Fruit fly (Drosophila melanogaster) whole organism, prepupa: ENCODE measurements around the gene slmo.

Experiments used
- Blimp-1 ChIP-seq: fragments of 200-800 bp; sonication (Bioruptor generic); optimal IDR thresholded peaks from 3 replicates; lab custom pipeline; 2017; ENCODE audit warnings: missing biosample characterization, missing genetic modification characterization, mild to moderate bottlenecking, moderate library complexity, missing genetic modification reagents
- CG11294 ChIP-seq: fragments of 200-800 bp; sonication (Bioruptor generic); IDR thresholded peaks from 2 replicates; pipeline ENCODE4 v1.3.6; 2022; ENCODE audit warnings: missing biosample characterization, missing genetic modification characterization
- CG11762 ChIP-seq: fragments of 200-800 bp; sonication (Bioruptor generic); optimal IDR thresholded peaks from 3 replicates; lab custom pipeline; 2016; ENCODE audit warnings: missing biosample characterization, missing genetic modification characterization; ENCODE audit not compliant: insufficient read depth
- CG11902 ChIP-seq: fragments of 200-800 bp; sonication (Bioruptor generic); optimal IDR thresholded peaks from 3 replicates; lab custom pipeline; 2016; ENCODE audit warnings: missing biosample characterization, missing genetic modification characterization
- CG15336 ChIP-seq: fragments of 200-800 bp; sonication (Bioruptor generic); IDR thresholded peaks from 2 replicates; pipeline ENCODE4 v1.3.6; 2022; ENCODE audit warnings: missing biosample characterization, missing genetic modification characterization
- CG1621 ChIP-seq: fragments of 200-800 bp; sonication (Bioruptor generic); optimal IDR thresholded peaks from 3 replicates; lab custom pipeline; 2018; ENCODE audit warnings: missing biosample characterization, mild to moderate bottlenecking, missing genetic modification characterization
- CG16779 ChIP-seq: fragments of 200-800 bp; sonication (Bioruptor generic); optimal IDR thresholded peaks from 3 replicates; lab custom pipeline; 2017; ENCODE audit warnings: missing biosample characterization, mild to moderate bottlenecking, missing genetic modification characterization
- CG31627 ChIP-seq: fragments of 200-800 bp; sonication (Bioruptor generic); optimal IDR thresholded peaks from 3 replicates; lab custom pipeline; 2016; ENCODE audit warnings: missing biosample characterization, missing genetic modification characterization
- CG34406 ChIP-seq: fragments of 200-800 bp; sonication (Bioruptor generic); optimal IDR thresholded peaks from 3 replicates; lab custom pipeline; 2016; ENCODE audit warnings: missing biosample characterization, missing genetic modification characterization
- CG3919 ChIP-seq: fragments of 200-800 bp; sonication (Bioruptor generic); optimal IDR thresholded peaks from 3 replicates; lab custom pipeline; 2016; ENCODE audit warnings: missing biosample characterization, missing genetic modification characterization
- CG4318 ChIP-seq: fragments of 200-800 bp; sonication (Bioruptor generic); optimal IDR thresholded peaks from 3 replicates; lab custom pipeline; 2017; ENCODE audit warnings: missing biosample characterization, mild to moderate bottlenecking, missing genetic modification characterization
- CG6792 ChIP-seq: fragments of 200-800 bp; sonication (Bioruptor generic); optimal IDR thresholded peaks from 3 replicates; lab custom pipeline; 2016; ENCODE audit warnings: missing biosample characterization, missing genetic modification characterization
- CG6854 ChIP-seq: fragments of 200-800 bp; sonication (Bioruptor generic); optimal IDR thresholded peaks from 2 replicates; lab custom pipeline; 2017; ENCODE audit warnings: missing biosample characterization, mild to moderate bottlenecking, missing genetic modification characterization
- Eip78C ChIP-seq: fragments of 200-800 bp; sonication (Bioruptor generic); peaks from one replicate; lab custom pipeline; 2016; ENCODE audit warnings: missing biosample characterization, missing genetic modification characterization
- Eip93F ChIP-seq: fragments of 200-800 bp; sonication (Bioruptor generic); optimal IDR thresholded peaks from 2 replicates; lab custom pipeline; 2016; ENCODE audit warnings: missing biosample characterization, mild to moderate bottlenecking, missing genetic modification characterization
- Ets21C ChIP-seq: fragments of 200-800 bp; sonication (Bioruptor generic); optimal IDR thresholded peaks from 3 replicates; lab custom pipeline; 2016; ENCODE audit warnings: missing biosample characterization, missing genetic modification characterization
- Lpt ChIP-seq: fragments of 200-800 bp; sonication (Bioruptor generic); optimal IDR thresholded peaks from 3 replicates; lab custom pipeline; 2016; ENCODE audit warnings: missing biosample characterization, missing genetic modification characterization
- Met ChIP-seq: fragments of 200-800 bp; sonication (Bioruptor generic); optimal IDR thresholded peaks from 3 replicates; lab custom pipeline; 2016; ENCODE audit warnings: missing biosample characterization, missing genetic modification characterization
- OdsH ChIP-seq: fragments of 200-800 bp; sonication (Bioruptor generic); optimal IDR thresholded peaks from 3 replicates; lab custom pipeline; 2016; ENCODE audit warnings: missing biosample characterization, missing genetic modification characterization
- Smox ChIP-seq: fragments of 200-800 bp; sonication (Bioruptor generic); optimal IDR thresholded peaks from 3 replicates; lab custom pipeline; 2016; ENCODE audit warnings: missing biosample characterization, missing genetic modification characterization
- Sox14 ChIP-seq: fragments of 200-800 bp; sonication (Bioruptor generic); optimal IDR thresholded peaks from 3 replicates; lab custom pipeline; 2016; ENCODE audit warnings: missing biosample characterization, missing genetic modification characterization
- Sox15 ChIP-seq: fragments of 200-800 bp; sonication (Bioruptor generic); optimal IDR thresholded peaks from 3 replicates; lab custom pipeline; 2016; ENCODE audit warnings: missing biosample characterization, missing genetic modification characterization
- acj6 ChIP-seq: fragments of 200-800 bp; sonication (Bioruptor generic); optimal IDR thresholded peaks from 3 replicates; lab custom pipeline; 2016; ENCODE audit warnings: missing biosample characterization, missing genetic modification characterization
- dsx ChIP-seq: fragments of 200-800 bp; optimal IDR thresholded peaks from 3 replicates; lab custom pipeline; 2019; ENCODE audit warnings: missing biosample characterization, mild to moderate bottlenecking, missing genetic modification characterization, moderate library complexity; ENCODE audit not compliant: poor library complexity, severe bottlenecking
- fd59A ChIP-seq: fragments of 200-800 bp; sonication (Bioruptor generic); optimal IDR thresholded peaks from 2 replicates; lab custom pipeline; 2017; ENCODE audit warnings: missing biosample characterization, mild to moderate bottlenecking, missing genetic modification characterization, missing genetic modification reagents
- fkh ChIP-seq: fragments of 200-800 bp; sonication (Bioruptor generic); optimal IDR thresholded peaks from 3 replicates; lab custom pipeline; 2017; ENCODE audit warnings: missing biosample characterization, mild to moderate bottlenecking, missing genetic modification characterization, moderate library complexity
- lz ChIP-seq: fragments of 200-800 bp; sonication (Bioruptor generic); optimal IDR thresholded peaks from 3 replicates; lab custom pipeline; 2016; ENCODE audit warnings: missing biosample characterization, missing genetic modification characterization
- spab ChIP-seq: fragments of 200-800 bp; sonication (Bioruptor generic); optimal IDR thresholded peaks from 2 replicates; lab custom pipeline; 2017; ENCODE audit warnings: missing biosample characterization, mild to moderate bottlenecking, missing genetic modification characterization, missing genetic modification reagents
- svp ChIP-seq: fragments of 200-800 bp; sonication (Bioruptor generic); peaks from one replicate; lab custom pipeline; 2016; ENCODE audit warnings: missing biosample characterization, missing genetic modification characterization
- topi ChIP-seq: fragments of 200-800 bp; sonication (Bioruptor generic); optimal IDR thresholded peaks from 3 replicates; lab custom pipeline; 2016; ENCODE audit warnings: missing biosample characterization, missing genetic modification characterization
- vri ChIP-seq: fragments of 200-800 bp; sonication (Bioruptor generic); optimal IDR thresholded peaks from 3 replicates; lab custom pipeline; 2016; ENCODE audit warnings: missing biosample characterization, mild to moderate bottlenecking, missing genetic modification characterization

Gene slmo

DNA sequence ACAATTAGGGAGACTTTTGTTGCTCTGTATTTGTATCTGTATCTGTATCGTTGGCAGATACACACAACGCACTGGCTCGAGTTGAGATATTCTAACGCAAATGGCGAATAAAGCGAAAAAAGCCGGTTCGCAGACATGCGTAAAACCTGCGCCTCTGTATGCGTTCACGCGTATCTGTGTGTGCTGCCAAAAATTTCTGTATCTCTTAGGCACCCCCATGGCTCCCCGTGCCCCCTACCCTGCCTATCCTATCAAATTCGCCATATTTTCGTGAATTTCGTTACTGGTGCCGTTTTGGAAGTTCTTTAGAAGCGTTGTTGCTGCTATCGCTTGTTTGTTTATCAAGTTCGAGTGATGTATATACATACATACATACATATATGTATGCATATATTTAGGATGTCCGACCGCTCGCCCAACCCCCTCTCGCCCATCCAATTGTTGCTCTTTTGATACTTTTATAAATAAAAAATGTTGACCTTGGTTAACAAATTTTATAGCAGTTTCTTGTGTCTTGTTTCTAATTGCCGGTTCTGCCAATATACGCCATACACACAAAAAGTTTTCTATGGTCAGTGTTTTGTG, 37.3 kb upstream of the slmo start:
- TF ChIP-seq Eip93F (GFP tag; lab: Kevin White, UChicago) (no peak), svp (GFP tag; lab: Kevin White, UChicago) (peak; percentile 69), CG6792 (GFP tag; lab: Kevin White, UChicago) (no peak), fkh (GFP tag; lab: Kevin White, UChicago) (peak; percentile 50), vri (GFP tag; lab: Kevin White, UChicago) (peak; percentile 68), CG11902 (GFP tag; lab: Kevin White, UChicago) (no peak)

DNA sequence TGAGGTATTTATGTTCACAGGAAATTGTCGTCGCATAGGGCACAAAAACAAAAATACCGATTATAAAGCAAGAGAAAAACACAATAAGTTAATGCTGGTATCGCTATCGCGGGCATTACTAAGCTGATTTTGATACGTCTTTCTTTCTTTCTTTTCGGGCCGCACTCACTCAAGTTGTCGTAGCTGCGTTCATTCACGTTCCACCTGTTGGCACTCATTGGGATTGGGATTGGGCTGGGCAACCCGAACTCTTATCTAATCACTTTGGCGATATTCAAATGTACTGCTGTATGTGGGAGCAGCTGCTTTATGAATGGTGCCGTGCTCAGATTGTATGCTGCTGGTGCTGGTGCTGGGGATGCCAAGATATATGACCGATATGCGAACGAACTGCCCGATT, 36.2 kb upstream of the slmo start:
- TF ChIP-seq lz (GFP tag; lab: Kevin White, UChicago) (no peak), svp (GFP tag; lab: Kevin White, UChicago) (peak; percentile 68), acj6 (GFP tag; lab: Kevin White, UChicago) (no peak), CG3919 (no peak), vri (GFP tag; lab: Kevin White, UChicago) (peak; percentile 6)

DNA sequence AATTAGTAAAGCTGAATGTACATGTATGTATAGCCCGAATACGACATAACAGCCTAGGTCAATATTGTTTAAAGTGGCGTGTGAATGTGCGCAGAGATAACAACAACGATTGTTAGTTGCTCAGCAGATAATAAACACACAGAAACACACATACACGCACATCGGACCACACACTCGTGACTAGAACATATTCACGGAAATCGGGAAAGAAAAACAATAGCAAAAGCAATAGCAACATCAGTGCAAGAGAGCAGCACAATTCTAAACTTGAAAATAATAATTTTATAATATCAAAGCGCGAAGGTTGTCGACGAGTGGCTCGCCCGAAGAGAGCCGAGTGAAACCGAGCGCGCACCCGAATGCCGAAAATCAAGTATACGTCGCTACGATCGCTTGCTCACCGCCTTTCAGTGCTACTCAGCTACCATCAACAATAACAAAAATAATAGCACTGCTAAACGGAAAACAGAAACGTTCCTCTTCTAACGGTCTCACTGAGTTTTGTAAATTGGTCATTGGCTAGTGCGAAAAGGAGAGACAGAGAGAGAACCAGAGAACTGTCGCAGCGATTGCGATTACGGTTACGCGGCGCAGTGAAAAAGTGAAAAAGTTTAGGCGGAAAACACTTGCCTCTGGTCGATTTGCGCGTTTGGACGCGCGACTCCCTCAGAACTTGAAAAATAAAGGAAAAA, 34.6 kb upstream of the slmo start:
- TF ChIP-seq CG4318 (GFP tag; lab: Kevin White, UChicago) (no peak), CG1621 (tag; lab: Kevin White, UChicago) (no peak), CG16779 (tag; lab: Kevin White, UChicago) (peak; percentile 39), fkh (GFP tag; lab: Kevin White, UChicago) (peak; percentile 94), Smox (no peak), OdsH (GFP tag; lab: Kevin White, UChicago) (no peak), CG15336 (GFP tag; lab: Robert Waterston, UW) (no peak), spab (GFP tag; lab: Kevin White, UChicago) (no peak), Lpt (GFP tag; lab: Kevin White, UChicago) (no peak), CG31627 (GFP tag; lab: Kevin White, UChicago) (no peak), vri (GFP tag; lab: Kevin White, UChicago) (peak; percentile 82), dsx (no peak), CG11294 (GFP tag; lab: Robert Waterston, UW) (no peak), Eip78C (GFP tag; lab: Kevin White, UChicago) (peak; percentile 59), Blimp-1 (GFP tag; lab: Kevin White, UChicago) (no peak), Ets21C (no peak), acj6 (GFP tag; lab: Kevin White, UChicago) (no peak), topi (GFP tag; lab: Kevin White, UChicago) (no peak), Sox15 (GFP tag; lab: Kevin White, UChicago) (no peak), svp (GFP tag; lab: Kevin White, UChicago) (peak; percentile 35), fd59A (GFP tag; lab: Kevin White, UChicago) (no peak), Eip93F (GFP tag; lab: Kevin White, UChicago) (no peak)

DNA sequence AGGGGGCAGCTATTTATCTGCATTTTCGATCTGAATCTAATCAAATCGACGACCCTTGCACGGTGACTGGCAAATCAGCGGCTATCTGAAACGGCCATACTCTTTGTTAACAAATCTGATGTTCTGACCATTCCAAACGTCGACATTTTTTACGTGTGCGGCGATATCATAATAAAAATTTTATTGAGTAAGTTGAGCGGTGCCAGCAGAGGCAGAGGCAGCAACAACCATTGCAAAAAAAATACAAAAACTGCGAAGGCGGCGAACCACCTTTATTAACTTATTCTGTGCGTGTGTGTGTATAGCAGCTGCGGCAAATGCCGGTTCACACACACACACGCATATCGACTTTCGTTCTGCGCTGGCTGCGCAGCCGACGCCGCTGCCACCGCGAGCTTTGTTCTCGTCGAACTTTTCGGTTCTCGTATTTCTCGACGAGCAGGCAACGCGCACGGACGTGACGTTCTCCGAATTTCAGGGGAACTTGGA, 33.7 kb upstream of the slmo start, which contains the start of gene Kr-h1:
Gene Kr-h1, plus strand, starts transcription at position 447 of the 489 bp plus-strand sequence.
- TF ChIP-seq Blimp-1 (GFP tag; lab: Kevin White, UChicago), result peak; percentile 54
- no peak for TF ChIP-seq CG34406 (GFP tag; lab: Kevin White, UChicago)
- TF ChIP-seq acj6 (GFP tag; lab: Kevin White, UChicago), result no peak
- peak; percentile 90 for TF ChIP-seq Met (GFP tag; lab: Kevin White, UChicago)
- TF ChIP-seq CG4318 (GFP tag; lab: Kevin White, UChicago), result no peak
- peak; percentile 84 for TF ChIP-seq vri (GFP tag; lab: Kevin White, UChicago)
- TF ChIP-seq CG11762 (GFP tag; lab: Kevin White, UChicago), result no peak
- TF ChIP-seq CG6854, result peak; percentile 13
- TF ChIP-seq Eip78C (GFP tag; lab: Kevin White, UChicago), result peak; percentile 71
- peak; percentile 68 for TF ChIP-seq svp (GFP tag; lab: Kevin White, UChicago)
- no peak for TF ChIP-seq fd59A (GFP tag; lab: Kevin White, UChicago)
- TF ChIP-seq Sox14 (GFP tag; lab: Kevin White, UChicago), result peak; percentile 41
- TF ChIP-seq, all 60 proteins: peak for 7
